Worm (Caenorhabditis elegans): ENCODE data around the gene Y45F10B.12.

The Y45F10B.12 gene

ce11 chrIV:13587175-13587574 is at the start of gene Y45F10B.12:
Gene Y45F10B.12 (plus strand): TSS chrIV:13587475.
- TF ChIP-seq nhr-76 (tag; optimal IDR thresholded peaks at IDR 0.05): no peak
- no peak for TF ChIP-seq nhr-23 (tag; optimal IDR thresholded peaks at IDR 0.05)
- no peak for TF ChIP-seq snpc-4 (tag; optimal IDR thresholded peaks at IDR 0.05)
- TF ChIP-seq nhr-12 (tag; optimal IDR thresholded peaks at IDR 0.05): no peak
- no peak for TF ChIP-seq sea-2 (GFP tag; optimal IDR thresholded peaks at IDR 0.05)
- no peak for TF ChIP-seq elt-1 (tag; optimal IDR thresholded peaks at IDR 0.05)
- no peak for TF ChIP-seq elt-3 (tag; optimal IDR thresholded peaks at IDR 0.05)
- TF ChIP-seq fkh-2 (tag; optimal IDR thresholded peaks at IDR 0.05): no peak
- no peak for TF ChIP-seq R02D3.7 (tag; optimal IDR thresholded peaks at IDR 0.05)
- no peak for TF ChIP-seq elt-2 (tag; optimal IDR thresholded peaks at IDR 0.05)

DNA sequence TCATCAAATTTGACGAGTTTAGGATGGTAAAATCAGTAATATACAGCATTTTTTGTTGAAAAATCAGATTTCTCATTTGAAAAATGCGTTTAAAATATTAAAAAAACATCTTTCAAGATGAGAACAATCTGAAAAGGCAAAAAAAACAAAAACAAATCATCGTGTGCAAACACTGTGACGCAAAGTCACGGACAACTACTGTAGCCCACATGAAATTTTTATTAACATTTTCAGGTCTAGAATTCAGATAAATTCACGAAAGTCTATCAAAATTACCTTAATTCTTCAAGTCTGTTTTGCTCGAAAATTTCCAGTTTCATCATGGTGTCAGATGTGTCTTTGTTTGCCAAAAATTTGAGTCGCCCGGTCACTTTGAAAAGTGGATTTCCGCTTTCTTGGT is 48.4 kb upstream of the Y45F10B.12 start:
- TF ChIP-seq aly-2 (tag; optimal IDR thresholded peaks at IDR 0.05) (no peak), lin-39 (tag; optimal IDR thresholded peaks at IDR 0.05) (no peak)

ce11 chrIV:13540165-13540564 is 47.1 kb upstream of the Y45F10B.12 start, which contains the start of gene rsd-2:
Gene rsd-2 (minus strand): TSS chrIV:13540265.
- TF ChIP-seq ZK546.5 (tag; optimal IDR thresholded peaks at IDR 0.05) (no peak), ztf-11 (tag; optimal IDR thresholded peaks at IDR 0.05) (no peak), nhr-25 (tag; optimal IDR thresholded peaks at IDR 0.05) (no peak), aly-2 (tag; optimal IDR thresholded peaks at IDR 0.05) (no peak), ztf-4 (tag; optimal IDR thresholded peaks at IDR 0.05) (no peak), nhr-23 (tag; optimal IDR thresholded peaks at IDR 0.05) (no peak), lin-15B (tag; optimal IDR thresholded peaks at IDR 0.05) (no peak), skn-1 (tag; optimal IDR thresholded peaks at IDR 0.05) (no peak), fkh-10 (GFP tag; optimal IDR thresholded peaks at IDR 0.05) (no peak), lsy-12 (tag; optimal IDR thresholded peaks at IDR 0.05) (no peak), pha-4 (tag; optimal IDR thresholded peaks at IDR 0.05) (no peak), jun-1 (tag; optimal IDR thresholded peaks at IDR 0.05) (no peak)

- TF ChIP-seq elt-2 (tag; optimal IDR thresholded peaks at IDR 0.05) (peak; percentile 62), eor-1 (tag; optimal IDR thresholded peaks at IDR 0.05) (no peak), fos-1 (tag; optimal IDR thresholded peaks at IDR 0.05) (no peak), pqm-1 (tag; optimal IDR thresholded peaks at IDR 0.05) (peak; percentile 20)
Measured at ce11 chrIV:13548188-13548587, 39.1 kb upstream of the Y45F10B.12 start, which contains the start of gene F52G2.3. Gene F52G2.3 (minus strand): TSS chrIV:13548230.

- TF ChIP-seq nhr-28 (tag; optimal IDR thresholded peaks at IDR 0.05) (no peak), daf-12 (tag; optimal IDR thresholded peaks at IDR 0.05) (no peak), fos-1 (tag; optimal IDR thresholded peaks at IDR 0.05) (no peak), nfya-1 (tag; optimal IDR thresholded peaks at IDR 0.05; ENCODE audit: insufficient read depth) (no peak), unc-62 (GFP tag; optimal IDR thresholded peaks at IDR 0.05) (no peak)
Measured at ce11 chrIV:13549350-13549749, 37.9 kb upstream of the Y45F10B.12 start.

DNA sequence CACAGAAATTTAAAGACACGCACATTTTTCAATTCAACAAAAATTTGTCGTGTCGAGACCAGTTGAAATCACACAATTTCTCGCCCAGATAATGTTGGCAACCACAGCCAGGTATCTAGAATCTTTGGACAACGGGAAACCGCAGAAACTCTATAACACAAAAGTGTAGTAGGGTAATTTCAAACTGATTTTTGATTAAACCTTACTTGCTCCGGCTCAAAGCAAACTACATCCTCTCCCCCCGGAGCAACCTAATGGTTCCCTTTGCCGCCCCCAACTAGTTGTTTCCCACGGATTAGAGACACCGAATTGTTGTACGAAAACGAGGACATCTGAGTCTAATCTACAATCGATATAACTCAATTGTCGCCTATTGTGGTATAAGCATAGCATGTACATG is 32.9 kb upstream of the Y45F10B.12 start:
- TF ChIP-seq nhr-25 (tag; optimal IDR thresholded peaks at IDR 0.05): no peak
- TF ChIP-seq ama-1 (optimal IDR thresholded peaks at IDR 0.05): no peak
- TF ChIP-seq ceh-82 (tag; optimal IDR thresholded peaks at IDR 0.05): no peak
- no peak for TF ChIP-seq elt-2 (tag; optimal IDR thresholded peaks at IDR 0.05)
- no peak for TF ChIP-seq nhr-23 (tag; optimal IDR thresholded peaks at IDR 0.05)
- no peak for TF ChIP-seq snpc-4 (tag; optimal IDR thresholded peaks at IDR 0.05)
- no peak for TF ChIP-seq ztf-4 (tag; optimal IDR thresholded peaks at IDR 0.05)
- TF ChIP-seq nhr-77 (tag; optimal IDR thresholded peaks at IDR 0.05): no peak
- TF ChIP-seq egl-5 (tag; optimal IDR thresholded peaks at IDR 0.05): no peak
- TF ChIP-seq nhr-237 (tag; optimal IDR thresholded peaks at IDR 0.05): no peak
- no peak for TF ChIP-seq eor-1 (tag; optimal IDR thresholded peaks at IDR 0.05)

Measured in whole organism, L3 larva.